Fruit fly (Drosophila melanogaster) whole organism, wandering third instar larva: ENCODE data around the gene CG9806.

Experiments
- Abd-B ChIP-seq: fragments of >200 bp; optimal IDR thresholded peaks from 2 replicates; lab custom pipeline; 2017; ENCODE audit warnings: missing biosample characterization, missing genetic modification characterization
- CG32264 ChIP-seq: fragments of 200-800 bp; sonication (Bioruptor generic); optimal IDR thresholded peaks from 2 replicates; lab custom pipeline; 2016; ENCODE audit warnings: missing biosample characterization, missing genetic modification characterization
- CG9705 ChIP-seq: fragments of 200-800 bp; sonication (Bioruptor generic); optimal IDR thresholded peaks from 2 replicates; lab custom pipeline; 2018; ENCODE audit warnings: missing biosample characterization, mild to moderate bottlenecking, missing genetic modification characterization
- CrebA ChIP-seq: fragments of 200-800 bp; sonication (Bioruptor generic); optimal IDR thresholded peaks from 2 replicates; lab custom pipeline; 2016; ENCODE audit warnings: missing biosample characterization, mild to moderate bottlenecking, missing genetic modification characterization, borderline replicate concordance
- Dfd ChIP-seq: fragments of >200 bp; optimal IDR thresholded peaks from 2 replicates; lab custom pipeline; 2017; ENCODE audit warnings: missing biosample characterization, missing genetic modification characterization
- Dif ChIP-seq: fragments of 200-275, 200-300 bp; sonication (Bioruptor generic); optimal IDR thresholded peaks from 2 replicates; lab custom pipeline; 2018; ENCODE audit warnings: missing biosample characterization, missing genetic modification characterization; ENCODE audit not compliant: partially characterized antibody
- GATAd ChIP-seq: sonication (Bioruptor generic); optimal IDR thresholded peaks from 2 replicates; lab custom pipeline; 2016; ENCODE audit warnings: missing biosample characterization, missing genetic modification characterization
- HLH106 ChIP-seq: fragments of 200-800 bp; optimal IDR thresholded peaks from 3 replicates; lab custom pipeline; 2019; ENCODE audit warnings: missing biosample characterization, mild to moderate bottlenecking, missing genetic modification characterization, moderate library complexity
- Hnf4 ChIP-seq: fragments of 200-800 bp; sonication (Bioruptor generic); optimal IDR thresholded peaks from 2 replicates; lab custom pipeline; 2016; ENCODE audit warnings: missing biosample characterization, mild to moderate bottlenecking, missing genetic modification characterization
- Hr78 ChIP-seq: fragments of >200 bp; optimal IDR thresholded peaks from 2 replicates; lab custom pipeline; 2017; ENCODE audit warnings: missing biosample characterization, missing genetic modification characterization
- Hr83 ChIP-seq: fragments of 200-300 bp; sonication (Bioruptor generic); optimal IDR thresholded peaks from 2 replicates; lab custom pipeline; 2016; ENCODE audit warnings: missing biosample characterization, mild to moderate bottlenecking, missing genetic modification characterization, moderate library complexity; ENCODE audit not compliant: poor library complexity, severe bottlenecking
- Jra ChIP-seq: sonication (Bioruptor generic); optimal IDR thresholded peaks from 2 replicates; lab custom pipeline; 2016; ENCODE audit warnings: missing biosample characterization, missing genetic modification characterization
- Mio ChIP-seq: sonication (Bioruptor generic); optimal IDR thresholded peaks from 2 replicates; lab custom pipeline; 2016; ENCODE audit warnings: missing biosample characterization, missing genetic modification characterization
- Myc ChIP-seq: fragments of >200 bp; optimal IDR thresholded peaks from 2 replicates; lab custom pipeline; 2017
- N ChIP-seq: fragments of >200 bp; optimal IDR thresholded peaks from 2 replicates; lab custom pipeline; 2018; ENCODE audit warnings: missing biosample characterization, missing external identifiers, missing genetic modification characterization
- OdsH ChIP-seq: fragments of 200-800 bp; sonication (Bioruptor generic); optimal IDR thresholded peaks from 2 replicates; lab custom pipeline; 2016; ENCODE audit warnings: missing biosample characterization, mild to moderate bottlenecking, missing genetic modification characterization
- Rel ChIP-seq, 2 experiments: fragments of 200-800 bp; sonication (Bioruptor generic) in 1 of 2; optimal IDR thresholded peaks; 2 replicates in 1 of 2; 3 replicates in 1 of 2; lab custom pipeline; 2016 to 2019; ENCODE audit warnings: mild to moderate bottlenecking in 2 of 2, missing biosample characterization in 2 of 2, missing genetic modification characterization in 2 of 2, moderate library complexity in 1 of 2
- Sp1 ChIP-seq: fragments of 200-800 bp; sonication (Bioruptor generic); optimal IDR thresholded peaks from 3 replicates; lab custom pipeline; 2019; ENCODE audit warnings: missing biosample characterization, mild to moderate bottlenecking, missing genetic modification characterization, moderate library complexity
- Vsx2 ChIP-seq: fragments of 200-300, 225-300 bp; sonication (Bioruptor generic); optimal IDR thresholded peaks from 2 replicates; lab custom pipeline; 2018; ENCODE audit warnings: missing biosample characterization, missing genetic modification characterization; ENCODE audit not compliant: partially characterized antibody
- br ChIP-seq: fragments of 200-800 bp; sonication (Bioruptor generic); optimal IDR thresholded peaks from 2 replicates; lab custom pipeline; 2016; ENCODE audit warnings: missing biosample characterization, missing genetic modification characterization
- brk ChIP-seq: fragments of 200-800 bp; sonication (Bioruptor generic); optimal IDR thresholded peaks from 2 replicates; lab custom pipeline; 2016; ENCODE audit warnings: missing biosample characterization, mild to moderate bottlenecking, missing genetic modification characterization
- dl ChIP-seq, 2 experiments: fragments of 175-275, 200-275 bp in 1 of 2; fragments of 200-275 bp in 1 of 2; sonication (Bioruptor generic); optimal IDR thresholded peaks; lab custom pipeline; 2018; ENCODE audit warnings: mild to moderate bottlenecking in 2 of 2, missing biosample characterization in 2 of 2, missing genetic modification characterization in 2 of 2, moderate library complexity in 2 of 2; ENCODE audit not compliant: partially characterized antibody in 2 of 2, insufficient read depth in 1 of 2
- dmrt93B ChIP-seq: fragments of 200-800 bp; sonication (Bioruptor generic); optimal IDR thresholded peaks from 2 replicates; lab custom pipeline; 2018; ENCODE audit warnings: missing biosample characterization, mild to moderate bottlenecking, missing genetic modification characterization
- dsf ChIP-seq: sonication (Bioruptor generic); optimal IDR thresholded peaks from 2 replicates; lab custom pipeline; 2016; ENCODE audit warnings: missing biosample characterization, missing genetic modification characterization, borderline replicate concordance
- ey ChIP-seq: fragments of 200-800 bp; sonication (Bioruptor generic); optimal IDR thresholded peaks from 2 replicates; lab custom pipeline; 2016; ENCODE audit warnings: missing biosample characterization, missing genetic modification characterization
- foxo ChIP-seq, 2 experiments: fragments of 200-800 bp; sonication (Bioruptor generic); optimal IDR thresholded peaks; 2 replicates in 1 of 2; 3 replicates in 1 of 2; lab custom pipeline; 2016 to 2017; ENCODE audit warnings: missing biosample characterization in 2 of 2, missing genetic modification characterization in 2 of 2
- fru ChIP-seq: fragments of 200-800 bp; sonication (Bioruptor generic); optimal IDR thresholded peaks from 3 replicates; lab custom pipeline; 2016; ENCODE audit warnings: missing biosample characterization, mild to moderate bottlenecking, missing genetic modification characterization
- h ChIP-seq: fragments of 200-800 bp; sonication (Bioruptor generic); optimal IDR thresholded peaks from 3 replicates; lab custom pipeline; 2016; ENCODE audit warnings: missing biosample characterization, mild to moderate bottlenecking, missing genetic modification characterization
- jim ChIP-seq: fragments of 175-275, 200-325 bp; sonication (Bioruptor generic); optimal IDR thresholded peaks from 2 replicates; lab custom pipeline; 2016; ENCODE audit warnings: missing biosample characterization, mild to moderate bottlenecking, missing genetic modification characterization
- lola ChIP-seq: fragments of >200 bp; optimal IDR thresholded peaks from 2 replicates; lab custom pipeline; 2017; ENCODE audit warnings: missing biosample characterization, missing genetic modification characterization
- pan ChIP-seq: fragments of >200 bp; optimal IDR thresholded peaks from 2 replicates; lab custom pipeline; 2017
- psq ChIP-seq: fragments of 200-800 bp; sonication (Bioruptor generic); optimal IDR thresholded peaks from 3 replicates; lab custom pipeline; 2017; ENCODE audit warnings: missing biosample characterization, mild to moderate bottlenecking, missing genetic modification characterization, moderate library complexity
- rgr ChIP-seq: fragments of 200-800 bp; sonication (Bioruptor generic); optimal IDR thresholded peaks from 3 replicates; lab custom pipeline; 2016; ENCODE audit warnings: missing biosample characterization, mild to moderate bottlenecking, missing genetic modification characterization
- sage ChIP-seq: fragments of 200-800 bp; sonication (Bioruptor generic); optimal IDR thresholded peaks from 2 replicates; lab custom pipeline; 2016; ENCODE audit warnings: missing biosample characterization, mild to moderate bottlenecking, missing genetic modification characterization
- sv ChIP-seq: fragments of 200-800 bp; sonication (Bioruptor generic); optimal IDR thresholded peaks from 3 replicates; lab custom pipeline; 2016; ENCODE audit warnings: missing biosample characterization, missing genetic modification characterization
- tai ChIP-seq: sonication (Bioruptor generic); optimal IDR thresholded peaks from 2 replicates; lab custom pipeline; 2016; ENCODE audit warnings: missing biosample characterization, missing genetic modification characterization
- usp ChIP-seq: fragments of >200 bp; optimal IDR thresholded peaks from 2 replicates; lab custom pipeline; 2017; ENCODE audit warnings: missing biosample characterization, missing genetic modification characterization
- woc ChIP-seq: sonication (Bioruptor generic); optimal IDR thresholded peaks from 2 replicates; lab custom pipeline; 2016; ENCODE audit warnings: missing biosample characterization, mild to moderate bottlenecking, missing genetic modification characterization

Gene CG9806

DNA sequence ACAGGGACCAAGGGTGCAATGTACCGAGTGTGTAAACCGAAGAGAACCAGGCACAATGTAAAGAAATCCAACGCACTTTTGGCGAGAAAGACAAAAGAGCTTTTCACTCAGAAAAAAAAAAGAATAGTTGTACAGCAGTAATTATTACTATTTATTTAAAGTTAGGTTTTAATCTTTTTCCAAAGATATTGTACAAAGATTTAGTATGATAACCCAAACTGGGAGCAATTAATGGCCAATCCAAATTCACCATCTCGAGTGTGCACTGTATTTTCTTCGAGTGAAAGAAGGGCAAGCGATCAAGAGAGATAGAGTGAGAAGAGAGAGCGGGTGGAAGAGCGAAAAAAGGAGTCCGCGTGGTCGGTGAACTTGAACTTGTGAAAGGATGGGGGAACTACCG is 42.5 kb downstream of the CG9806 start:
- TF ChIP-seq OdsH (GFP tag; lab: Kevin White, UChicago) (peak; percentile 89), sage (GFP tag; lab: Kevin White, UChicago) (peak; percentile 89), GATAd (GFP tag; lab: Kevin White, UChicago) (peak; percentile 47), fru (peak; percentile 97), Myc (lab: Kevin White, UChicago) (no peak), dmrt93B (GFP tag; lab: Kevin White, UChicago) (peak; percentile 84), Hr78 (GFP tag; lab: Kevin White, UChicago) (no peak), lola (GFP tag; lab: Kevin White, UChicago) (no peak), psq (GFP tag; lab: Kevin White, UChicago) (peak; percentile 94), pan (lab: Kevin White, UChicago) (no peak), jim (GFP tag; lab: Kevin White, UChicago) (no peak), dsf (GFP tag; lab: Kevin White, UChicago) (peak; percentile 38), CG9705 (GFP tag; lab: Kevin White, UChicago) (peak; percentile 55), Jra (GFP tag; lab: Kevin White, UChicago) (peak; percentile 70), HLH106 (tag; lab: Kevin White, UChicago) (peak; percentile 94), N (GFP tag; lab: Kevin White, UChicago) (no peak), woc (GFP tag; lab: Kevin White, UChicago) (peak; percentile 90), usp (no peak), dl (GFP tag; optimal IDR thresholded peaks at IDR 0.05; lab: Kevin White, UChicago; ENCODE audit: insufficient read depth in 1 of 2, partially characterized antibody in 2 of 2) (no peak), brk (GFP tag; lab: Kevin White, UChicago) (peak; percentile 74), Dfd (GFP tag; lab: Kevin White, UChicago) (no peak), Sp1 (GFP tag; lab: Kevin White, UChicago) (peak; percentile 92), Hnf4 (GFP tag; lab: Kevin White, UChicago) (peak; percentile 84), ey (peak; percentile 93), CrebA (peak; percentile 21), Vsx2 (GFP tag; lab: Kevin White, UChicago) (no peak), Mio (GFP tag; lab: Kevin White, UChicago) (peak; percentile 24), sv (GFP tag; lab: Kevin White, UChicago) (no peak), Abd-B (GFP tag; lab: Kevin White, UChicago) (no peak), br (GFP tag; lab: Kevin White, UChicago) (peak; percentile 92), tai (peak; percentile 88), CG32264 (peak; percentile 81), Hr83 (GFP tag; lab: Kevin White, UChicago) (no peak), Dif (GFP tag; lab: Kevin White, UChicago) (no peak), Rel (GFP tag; optimal IDR thresholded peaks at IDR 0.05; lab: Kevin White, UChicago) (peak; percentile 42), Rel (tag; optimal IDR thresholded peaks at IDR 0.05; lab: Kevin White, UChicago) (peak; percentile 19), rgr (GFP tag; lab: Kevin White, UChicago) (peak; percentile 90), foxo (GFP tag; optimal IDR thresholded peaks at IDR 0.05; lab: Kevin White, UChicago) (peak; percentile 35 to 96), h (GFP tag; lab: Kevin White, UChicago) (peak; percentile 95)

DNA sequence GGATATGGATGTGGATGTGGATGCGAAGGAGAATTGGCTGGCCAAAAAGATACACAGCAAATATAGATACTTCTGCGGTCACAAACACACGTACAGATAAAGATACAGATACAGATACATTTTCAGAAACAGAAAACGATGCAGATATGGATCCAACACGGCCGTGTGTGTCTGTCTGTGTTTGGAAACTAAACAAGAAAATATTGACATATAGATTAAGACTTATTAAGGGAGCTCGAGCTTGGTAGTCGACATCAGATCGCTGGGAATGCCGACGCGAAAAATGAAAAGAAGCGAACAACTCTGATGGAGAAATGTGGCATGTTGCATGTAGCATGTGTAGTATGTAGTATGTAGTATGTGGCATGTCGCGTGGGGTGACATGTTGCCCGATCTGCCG is 44.8 kb downstream of the CG9806 start:
- TF ChIP-seq Abd-B (GFP tag; lab: Kevin White, UChicago) (no peak), Vsx2 (GFP tag; lab: Kevin White, UChicago) (no peak), foxo (GFP tag; optimal IDR thresholded peaks at IDR 0.05; lab: Kevin White, UChicago) (no peak), h (GFP tag; lab: Kevin White, UChicago) (no peak), dl (GFP tag; optimal IDR thresholded peaks at IDR 0.05; lab: Kevin White, UChicago; ENCODE audit: insufficient read depth in 1 of 2, partially characterized antibody in 2 of 2) (no peak), rgr (GFP tag; lab: Kevin White, UChicago) (no peak), Jra (GFP tag; lab: Kevin White, UChicago) (no peak), Mio (GFP tag; lab: Kevin White, UChicago) (no peak), Sp1 (GFP tag; lab: Kevin White, UChicago) (no peak), CG9705 (GFP tag; lab: Kevin White, UChicago) (no peak), usp (no peak), fru (no peak), HLH106 (tag; lab: Kevin White, UChicago) (no peak)
- TF ChIP-seq, all 38 proteins: peak for 0
